Fruit fly (Drosophila melanogaster) whole organism, pupa: ENCODE results near the gene skd.

Source experiments
- CG10348 ChIP-seq: fragments of 200-800 bp; sonication (Bioruptor generic); IDR thresholded peaks from 2 replicates; pipeline ENCODE4 v1.3.6; 2022; ENCODE audit warnings: missing biosample characterization, missing genetic modification characterization
- CG12605 ChIP-seq: fragments of 200-800 bp; sonication (Bioruptor generic); IDR thresholded peaks from 2 replicates; pipeline ENCODE4 v1.3.6; 2022; ENCODE audit warnings: missing biosample characterization, missing genetic modification characterization
- CG13204 ChIP-seq: fragments of 200-800 bp; sonication (Bioruptor generic); optimal IDR thresholded peaks from 2 replicates; lab custom pipeline; 2018; ENCODE audit warnings: missing biosample characterization, mild to moderate bottlenecking, missing genetic modification characterization, moderate library complexity
- CG14655 ChIP-seq: fragments of 200-800 bp; sonication (Bioruptor generic); optimal IDR thresholded peaks from 3 replicates; lab custom pipeline; 2017; ENCODE audit warnings: mild to moderate bottlenecking, missing biosample characterization, missing genetic modification reagents, missing genetic modification characterization
- CG15710 ChIP-seq: fragments of 200-800 bp; sonication (Bioruptor generic); optimal IDR thresholded peaks from 2 replicates; lab custom pipeline; 2018; ENCODE audit warnings: missing biosample characterization, mild to moderate bottlenecking, missing genetic modification characterization, moderate library complexity
- CG17806 ChIP-seq: fragments of 200-800 bp; sonication (Bioruptor generic); optimal IDR thresholded peaks from 2 replicates; lab custom pipeline; 2018; ENCODE audit warnings: missing biosample characterization, mild to moderate bottlenecking, missing genetic modification characterization, moderate library complexity
- CG32121 ChIP-seq: fragments of 200-800 bp; sonication (Bioruptor generic); IDR thresholded peaks from 2 replicates; pipeline ENCODE4 v1.3.6; 2022; ENCODE audit warnings: missing biosample characterization, missing genetic modification characterization
- CG34367 ChIP-seq: fragments of 200-800 bp; sonication (Bioruptor generic); optimal IDR thresholded peaks from 2 replicates; lab custom pipeline; 2018; ENCODE audit warnings: missing biosample characterization, mild to moderate bottlenecking, missing genetic modification characterization
- CG4496 ChIP-seq: fragments of 200-800 bp; sonication (Bioruptor generic); IDR thresholded peaks from 3 replicates; pipeline ENCODE4 v1.3.6; 2022; ENCODE audit warnings: missing biosample characterization, missing genetic modification characterization
- CG8159 ChIP-seq: fragments of 200-800 bp; sonication (Bioruptor generic); optimal IDR thresholded peaks from 3 replicates; lab custom pipeline; 2018; ENCODE audit warnings: missing biosample characterization, mild to moderate bottlenecking, missing genetic modification characterization, moderate library complexity
- CG8301 ChIP-seq: fragments of 200-800 bp; sonication (Bioruptor generic); optimal IDR thresholded peaks from 2 replicates; lab custom pipeline; 2018; ENCODE audit warnings: missing biosample characterization, mild to moderate bottlenecking, missing genetic modification characterization
- CG9948 ChIP-seq: fragments of 200-800 bp; sonication (Bioruptor generic); optimal IDR thresholded peaks from 2 replicates; lab custom pipeline; 2018; ENCODE audit warnings: missing biosample characterization, mild to moderate bottlenecking, missing genetic modification characterization, moderate library complexity
- D1 ChIP-seq: fragments of 200-800 bp; sonication (Bioruptor generic); optimal IDR thresholded peaks from 2 replicates; lab custom pipeline; 2018; ENCODE audit warnings: missing biosample characterization, mild to moderate bottlenecking, missing genetic modification characterization, moderate library complexity
- EcR ChIP-seq: fragments of 200-800 bp; sonication (Bioruptor generic); optimal IDR thresholded peaks from 3 replicates; lab custom pipeline; 2019; ENCODE audit warnings: missing biosample characterization, missing genetic modification characterization, mild to moderate bottlenecking, moderate library complexity, missing genetic modification reagents
- Ets98B ChIP-seq: fragments of 200-800 bp; sonication (Bioruptor generic); IDR thresholded peaks from 2 replicates; pipeline ENCODE4 v1.3.6; 2022; ENCODE audit warnings: missing biosample characterization, missing genetic modification characterization
- Pif1A ChIP-seq: fragments of 200-800 bp; sonication (Bioruptor generic); optimal IDR thresholded peaks from 3 replicates; lab custom pipeline; 2016; ENCODE audit warnings: missing biosample characterization, missing genetic modification characterization
- Pif1B ChIP-seq: fragments of 200-800 bp; sonication (Bioruptor generic); optimal IDR thresholded peaks from 3 replicates; lab custom pipeline; 2016; ENCODE audit warnings: missing biosample characterization, missing genetic modification characterization
- Snoo ChIP-seq: fragments of 200-800 bp; sonication (Bioruptor generic); optimal IDR thresholded peaks from 3 replicates; lab custom pipeline; 2017; ENCODE audit warnings: missing biosample characterization, mild to moderate bottlenecking, missing genetic modification characterization, inconsistent platforms
- fd96Ca ChIP-seq: fragments of 200-800 bp; sonication (Bioruptor generic); IDR thresholded peaks from 3 replicates; pipeline ENCODE4 v1.3.6; 2022; ENCODE audit warnings: missing biosample characterization, missing genetic modification characterization
- gl ChIP-seq: fragments of 200-800 bp; sonication (Bioruptor generic); optimal IDR thresholded peaks from 2 replicates; lab custom pipeline; 2018; ENCODE audit warnings: missing biosample characterization, mild to moderate bottlenecking, missing genetic modification characterization
- rn ChIP-seq: fragments of 200-800 bp; sonication (Bioruptor generic); IDR thresholded peaks from 2 replicates; pipeline ENCODE4 v1.3.6; 2022; ENCODE audit warnings: missing biosample characterization, missing genetic modification characterization

Gene skd

DNA sequence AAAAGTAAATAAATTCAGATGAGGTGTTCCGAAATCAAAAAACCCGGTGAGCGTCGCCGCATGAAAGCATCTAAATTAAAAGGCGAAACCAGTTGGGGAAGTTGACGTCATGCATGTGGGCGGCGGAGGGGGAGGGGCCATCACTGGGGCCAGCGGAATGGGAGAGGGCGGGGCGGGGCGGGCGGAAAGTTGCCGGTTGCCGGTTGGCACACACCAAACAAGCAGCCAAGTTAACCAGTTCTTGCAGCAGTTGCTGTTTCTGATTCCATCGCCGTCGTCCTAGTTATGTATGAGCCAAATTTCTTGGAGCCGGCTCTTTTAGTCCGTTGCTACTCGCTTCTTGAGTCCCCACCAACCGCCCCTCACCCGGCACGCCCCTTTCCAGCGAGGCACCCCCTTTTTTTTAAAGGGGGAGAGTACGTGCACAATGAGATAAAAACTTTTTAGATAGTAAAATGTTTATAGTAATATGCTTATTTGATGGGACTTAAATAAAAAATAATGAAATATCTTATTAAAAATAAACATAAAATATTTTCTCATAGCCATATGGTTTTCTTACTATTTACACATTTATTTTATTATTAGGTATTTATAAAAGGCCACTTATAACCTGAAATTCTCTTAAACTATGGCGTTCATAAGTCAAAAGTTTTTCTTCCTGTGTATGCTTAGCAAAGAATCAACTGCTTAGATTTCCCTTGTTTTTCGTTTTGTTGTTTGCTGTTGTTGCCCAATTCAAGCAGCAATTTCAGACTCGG lies 25.1 kb upstream of the skd start:
- no peak for TF ChIP-seq Pif1A (GFP tag; lab: Kevin White, UChicago)
- TF ChIP-seq CG12605 = peak; percentile 13; the same call in 1 of the 2 replicates
- peak; percentile 82 for TF ChIP-seq CG13204
- no peak for TF ChIP-seq Snoo
- peak; percentile 59 for TF ChIP-seq CG9948 (tag; lab: Kevin White, UChicago)
- TF ChIP-seq gl (tag; lab: Kevin White, UChicago) = no peak
- TF ChIP-seq CG34367 (tag; lab: Kevin White, UChicago) = peak; percentile 24
- peak; percentile 36 for TF ChIP-seq EcR (GFP tag; lab: Kevin White, UChicago)
- peak; percentile 38 for TF ChIP-seq CG15710 (tag; lab: Kevin White, UChicago)
- peak; percentile 59 for TF ChIP-seq CG8159 (tag; lab: Kevin White, UChicago)
- TF ChIP-seq CG10348 (GFP tag; lab: Robert Waterston, UW) = no peak
- peak; percentile 25; the same call in 1 of the 2 replicates for TF ChIP-seq Ets98B
- TF ChIP-seq D1 (tag; lab: Kevin White, UChicago) = peak; percentile 56
- TF ChIP-seq CG32121 (GFP tag; lab: Robert Waterston, UW) = no peak; the same call in 1 of the 2 replicates
- TF ChIP-seq CG14655 (GFP tag; lab: Kevin White, UChicago) = peak; percentile 48
- peak; percentile 55; the same call in 1 of the 3 replicates for TF ChIP-seq fd96Ca (GFP tag; lab: Robert Waterston, UW)
- TF ChIP-seq CG17806 (tag; lab: Kevin White, UChicago) = peak; percentile 45
- TF ChIP-seq rn (GFP tag; lab: Robert Waterston, UW) = no peak
- TF ChIP-seq CG8301 (tag; lab: Kevin White, UChicago) = peak; percentile 50
- TF ChIP-seq Pif1B (GFP tag; lab: Kevin White, UChicago) = peak; percentile 7

DNA sequence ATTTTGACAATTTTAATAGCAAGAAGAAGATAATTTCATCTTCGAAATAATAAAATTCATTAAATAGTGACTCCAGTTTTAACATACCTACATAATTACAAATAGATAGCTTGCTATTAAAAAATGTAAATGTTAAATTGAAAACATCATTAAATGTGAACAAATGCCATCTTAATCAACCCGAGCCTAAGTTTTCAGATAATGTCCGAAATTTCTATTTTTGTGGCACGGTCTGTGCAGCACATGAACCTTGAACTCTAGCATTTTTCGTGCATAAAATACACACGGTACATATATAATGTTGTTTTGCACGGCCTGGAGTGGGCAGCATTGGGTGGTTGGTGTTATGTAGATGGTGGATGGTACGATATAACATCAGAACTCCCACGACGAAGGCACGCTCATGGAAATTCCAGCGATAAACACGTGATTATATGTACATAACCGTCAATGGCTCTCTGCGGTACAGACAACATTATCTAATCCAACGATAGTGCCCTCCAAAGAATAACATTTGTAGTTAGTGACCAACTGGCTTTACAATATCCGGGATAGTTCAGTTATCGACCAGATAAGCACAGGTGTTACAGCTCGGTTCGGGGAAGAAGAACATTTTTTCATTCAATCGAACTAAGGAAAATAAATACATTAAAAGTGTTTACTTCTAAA lies 23.0 kb upstream of the skd start:
- TF ChIP-seq CG32121 (GFP tag; lab: Robert Waterston, UW) (no peak), CG14655 (GFP tag; lab: Kevin White, UChicago) (no peak), CG15710 (tag; lab: Kevin White, UChicago) (no peak)

DNA sequence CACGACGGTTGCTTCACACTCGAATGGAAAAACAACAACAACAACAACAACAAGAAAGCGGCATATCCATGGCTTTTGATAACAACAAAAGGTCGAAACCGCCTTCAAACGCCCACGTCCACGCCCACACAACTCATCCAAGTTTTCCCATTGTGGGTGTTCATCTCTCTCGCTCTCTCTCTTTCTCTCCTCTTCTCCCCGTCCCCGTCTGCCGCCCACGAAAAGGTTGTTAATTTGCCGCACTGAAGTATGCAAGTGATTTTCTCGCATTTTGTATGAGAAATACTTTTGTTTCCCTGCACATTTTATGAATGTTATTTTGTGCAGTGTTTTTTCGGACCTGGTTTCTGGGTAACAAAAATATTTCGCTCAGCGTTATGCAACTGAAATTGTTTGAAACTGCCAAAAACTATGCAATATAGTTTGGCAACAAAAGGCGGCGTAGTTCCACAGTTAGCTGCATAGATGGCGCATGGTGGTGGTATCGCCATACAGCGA lies 22.2 kb upstream of the skd start:
- TF ChIP-seq EcR (GFP tag; lab: Kevin White, UChicago) (peak; percentile 71), Ets98B (peak; percentile 63), CG14655 (GFP tag; lab: Kevin White, UChicago) (no peak), gl (tag; lab: Kevin White, UChicago) (no peak), Snoo (peak; percentile 14), D1 (tag; lab: Kevin White, UChicago) (no peak), CG8301 (tag; lab: Kevin White, UChicago) (peak; percentile 12), CG34367 (tag; lab: Kevin White, UChicago) (no peak), fd96Ca (GFP tag; lab: Robert Waterston, UW) (0 out of 3 replicates have a peak, but pooled peaks have one; percentile 27), CG4496 (peak; percentile 61; the same call in 2 of the 3 replicates), CG17806 (tag; lab: Kevin White, UChicago) (peak; percentile 5)

DNA sequence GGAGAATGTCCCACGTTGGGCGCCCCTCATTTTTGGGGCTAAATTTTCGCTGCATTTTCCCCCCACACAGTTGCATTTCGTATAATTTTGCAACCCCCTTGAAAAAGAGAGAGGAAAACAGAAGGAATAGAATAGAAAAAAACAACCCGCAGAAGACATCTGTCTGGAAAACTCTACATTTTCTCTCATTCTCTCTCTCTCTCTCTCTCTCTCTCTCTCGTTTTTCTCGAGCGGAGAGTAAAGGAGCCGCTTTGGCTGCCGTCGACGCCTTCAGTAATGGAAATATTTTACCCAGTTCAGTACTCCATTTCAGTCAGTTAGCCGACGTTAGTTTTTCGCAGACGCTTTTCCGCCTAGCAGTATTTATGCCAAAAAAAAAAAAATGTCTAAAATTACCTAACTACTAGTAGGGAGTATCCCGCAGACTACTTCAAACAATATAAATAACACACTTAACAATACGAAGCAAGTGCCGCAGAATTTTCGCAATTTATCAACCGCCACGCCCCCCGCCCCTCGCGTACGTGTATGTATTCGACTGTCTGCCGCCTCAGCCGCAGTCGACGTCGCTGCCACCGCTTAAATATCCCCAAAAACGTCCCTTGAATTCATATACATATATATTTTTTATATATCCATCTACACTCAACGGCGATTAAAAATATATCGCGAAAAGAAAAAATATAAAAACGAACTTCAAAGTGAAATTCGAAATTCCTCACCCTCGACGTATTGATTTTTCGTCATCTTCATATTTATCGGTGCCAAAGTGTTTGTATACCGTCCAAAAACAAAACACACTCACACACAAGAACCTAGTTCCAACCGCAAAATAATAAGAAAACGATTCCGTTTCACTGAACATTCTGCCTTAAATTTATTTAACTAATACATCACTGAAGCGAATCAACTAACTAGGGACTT lies 20.8 kb upstream of the skd start:
- TF ChIP-seq Pif1B (GFP tag; lab: Kevin White, UChicago) (no peak), CG32121 (GFP tag; lab: Robert Waterston, UW) (no peak), Pif1A (GFP tag; lab: Kevin White, UChicago) (no peak), CG34367 (tag; lab: Kevin White, UChicago) (no peak), CG9948 (tag; lab: Kevin White, UChicago) (no peak), CG4496 (no peak), CG17806 (tag; lab: Kevin White, UChicago) (no peak), EcR (GFP tag; lab: Kevin White, UChicago) (no peak), CG10348 (GFP tag; lab: Robert Waterston, UW) (no peak), CG13204 (no peak), gl (tag; lab: Kevin White, UChicago) (no peak), CG8159 (tag; lab: Kevin White, UChicago) (no peak), rn (GFP tag; lab: Robert Waterston, UW) (no peak), CG14655 (GFP tag; lab: Kevin White, UChicago) (no peak)

DNA sequence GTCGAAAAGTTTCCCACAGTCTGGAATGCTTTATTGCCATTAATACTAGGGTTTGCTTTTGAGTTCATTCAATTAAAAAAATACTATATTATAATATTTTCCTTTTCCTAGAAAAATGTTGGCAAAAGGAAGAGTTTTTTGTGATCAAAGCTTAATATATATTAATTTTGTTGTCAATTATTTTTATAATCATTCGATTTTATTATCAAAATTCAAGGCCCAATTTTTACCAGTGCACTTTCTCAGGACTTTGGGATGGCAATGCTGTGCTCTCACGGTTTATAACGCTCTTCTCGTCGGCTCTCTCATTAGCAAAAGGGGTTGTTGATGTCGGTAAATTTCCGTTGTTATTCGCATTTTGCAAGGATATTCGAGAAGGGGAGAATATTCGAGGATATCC lies 19.8 kb upstream of the skd start:
- TF ChIP-seq fd96Ca (GFP tag; lab: Robert Waterston, UW) (no peak), gl (tag; lab: Kevin White, UChicago) (no peak), CG9948 (tag; lab: Kevin White, UChicago) (peak; percentile 29), CG10348 (GFP tag; lab: Robert Waterston, UW) (no peak), CG12605 (no peak), Snoo (no peak), Ets98B (no peak), CG34367 (tag; lab: Kevin White, UChicago) (peak; percentile 8), Pif1B (GFP tag; lab: Kevin White, UChicago) (no peak), Pif1A (GFP tag; lab: Kevin White, UChicago) (peak; percentile 13), CG32121 (GFP tag; lab: Robert Waterston, UW) (no peak), CG4496 (no peak), EcR (GFP tag; lab: Kevin White, UChicago) (no peak), CG14655 (GFP tag; lab: Kevin White, UChicago) (peak; percentile 49), CG8301 (tag; lab: Kevin White, UChicago) (peak; percentile 16), CG8159 (tag; lab: Kevin White, UChicago) (peak; percentile 59), CG15710 (tag; lab: Kevin White, UChicago) (peak; percentile 15), rn (GFP tag; lab: Robert Waterston, UW) (no peak), CG17806 (tag; lab: Kevin White, UChicago) (peak; percentile 36), D1 (tag; lab: Kevin White, UChicago) (no peak), CG13204 (no peak)
